Fruit fly (Drosophila melanogaster) whole organism, larva: ENCODE measurements around the gene Msh6.

Source experiments
- noc ChIP-seq: fragments of 200-800 bp; sonication (Bioruptor generic); optimal IDR thresholded peaks from 3 replicates; lab custom pipeline; 2019; ENCODE audit warnings: missing biosample characterization, mild to moderate bottlenecking, missing genetic modification characterization, moderate library complexity

The Msh6 gene

DNA sequence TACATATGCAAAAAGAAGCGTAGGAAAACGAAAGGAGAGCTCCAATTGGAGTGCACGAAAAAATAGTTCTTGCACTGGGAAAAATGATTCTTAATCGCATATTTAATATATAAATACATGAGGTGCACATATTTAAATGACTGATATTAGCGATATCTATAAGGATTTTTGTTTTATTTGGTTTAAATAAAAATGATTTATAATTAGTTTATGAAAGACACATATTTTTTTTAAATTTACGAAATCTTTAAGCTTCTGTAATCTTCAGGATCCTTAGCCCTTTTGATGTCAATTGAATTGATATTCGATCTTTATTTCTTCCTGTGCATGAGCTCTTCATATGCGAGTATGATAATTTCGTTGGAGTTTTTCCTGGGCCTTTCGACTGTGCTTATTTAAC lies 29.4 kb upstream of the Msh6 start:
- TF ChIP-seq noc (tag; lab: Kevin White, UChicago), result no peak

DNA sequence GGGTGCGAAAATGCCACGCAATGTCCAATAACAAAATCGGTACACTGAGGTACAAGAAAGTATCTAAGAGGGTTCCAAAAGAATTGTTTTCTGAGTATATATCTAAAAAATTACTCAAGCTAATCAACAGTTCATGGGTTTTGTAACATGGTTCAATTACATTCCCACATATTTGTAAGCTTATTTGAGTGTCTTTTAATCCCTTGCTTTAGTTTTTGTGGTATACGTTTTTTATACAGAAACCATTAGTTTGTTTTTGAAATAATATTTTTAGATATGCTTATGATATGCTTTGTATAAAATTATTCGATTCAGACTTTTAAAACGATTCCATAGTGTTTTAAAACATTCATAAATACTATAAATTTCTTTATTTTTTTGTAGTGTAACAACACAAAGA lies 22.5 kb upstream of the Msh6 start:
- no peak for TF ChIP-seq noc (tag; lab: Kevin White, UChicago)

DNA sequence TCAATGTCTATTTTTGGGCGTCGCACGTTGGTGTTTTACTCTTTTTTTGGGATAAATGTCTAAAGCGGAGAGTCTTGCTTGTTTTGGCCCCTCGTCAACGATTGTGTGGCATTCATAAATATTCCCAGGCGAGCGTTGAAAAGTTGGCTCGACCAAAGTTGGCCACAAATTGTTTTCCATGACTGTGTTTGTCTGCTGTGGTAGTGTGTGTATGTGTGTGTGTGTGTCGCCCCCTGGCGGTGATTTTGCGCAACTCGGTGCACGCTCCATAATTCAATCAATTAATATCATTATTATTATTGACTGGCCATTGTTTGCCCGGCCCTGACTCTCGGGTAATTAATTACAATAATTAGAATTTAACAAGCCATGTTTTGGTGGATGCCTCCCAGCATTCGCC lies 20.3 kb upstream of the Msh6 start:
- no peak for TF ChIP-seq noc (tag; lab: Kevin White, UChicago)

DNA sequence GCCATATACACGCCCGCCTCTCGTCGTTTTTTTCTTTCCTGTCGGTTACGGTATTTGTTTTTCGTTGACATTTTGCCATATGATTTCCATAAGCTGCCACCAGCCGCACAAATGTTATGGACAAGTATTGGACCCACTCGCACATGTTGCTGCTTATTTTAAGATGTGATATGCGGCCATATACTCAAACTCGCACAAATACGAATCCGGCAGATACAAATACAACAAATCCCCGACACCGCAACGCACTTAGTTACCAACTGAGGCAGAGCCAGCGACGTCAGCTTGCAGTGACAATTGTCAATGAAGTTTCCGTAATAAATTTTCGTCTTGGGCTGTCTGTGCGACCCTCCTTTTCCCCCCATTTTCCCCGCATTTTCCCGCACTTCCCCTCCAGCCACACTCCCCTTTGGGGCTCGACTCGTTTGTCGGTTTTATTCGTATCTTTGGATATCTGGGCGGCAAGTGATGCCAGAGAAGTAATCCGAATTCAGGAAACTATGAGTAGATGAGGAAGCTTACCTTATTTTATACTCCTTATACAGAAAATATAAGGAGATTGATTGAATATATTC lies 18.4 kb upstream of the Msh6 start:
- TF ChIP-seq noc (tag; lab: Kevin White, UChicago), result no peak

DNA sequence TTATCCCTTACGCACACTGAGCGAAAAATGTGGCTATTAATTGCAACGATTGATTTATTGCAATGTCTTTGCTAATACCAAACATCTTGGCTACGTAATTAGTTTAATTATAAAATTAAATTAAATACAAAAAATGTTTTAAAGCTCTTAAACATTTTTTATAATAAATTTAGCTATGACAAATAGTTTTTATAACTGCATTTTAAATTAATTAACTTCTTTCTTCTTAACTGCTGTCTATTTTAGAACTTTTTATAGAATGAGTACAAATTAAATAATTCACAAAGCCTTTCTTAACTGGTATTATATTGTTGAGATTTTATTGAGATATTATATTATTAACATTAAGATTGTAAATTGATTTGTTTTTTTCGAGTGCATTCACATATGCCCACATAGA lies 16.5 kb upstream of the Msh6 start:
- no peak for TF ChIP-seq noc (tag; lab: Kevin White, UChicago)

DNA sequence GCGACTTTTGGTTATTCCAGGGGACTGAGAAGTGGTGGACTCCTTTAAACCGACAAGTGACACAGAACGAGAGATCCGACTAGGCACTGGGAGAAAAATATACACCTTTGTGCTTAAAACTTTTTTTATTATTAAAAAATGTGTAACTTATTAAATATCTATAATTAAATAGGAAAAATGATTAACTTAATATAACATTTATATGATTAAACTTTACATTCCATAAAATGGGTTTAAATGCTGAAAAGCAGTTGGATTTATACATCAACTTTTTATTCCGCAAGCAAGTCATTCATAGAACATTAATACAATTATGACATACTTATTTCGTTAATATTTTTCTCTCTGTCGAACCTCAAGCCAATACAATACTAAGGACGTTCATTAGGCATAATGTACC lies 15.7 kb upstream of the Msh6 start:
- no peak for TF ChIP-seq noc (tag; lab: Kevin White, UChicago)

DNA sequence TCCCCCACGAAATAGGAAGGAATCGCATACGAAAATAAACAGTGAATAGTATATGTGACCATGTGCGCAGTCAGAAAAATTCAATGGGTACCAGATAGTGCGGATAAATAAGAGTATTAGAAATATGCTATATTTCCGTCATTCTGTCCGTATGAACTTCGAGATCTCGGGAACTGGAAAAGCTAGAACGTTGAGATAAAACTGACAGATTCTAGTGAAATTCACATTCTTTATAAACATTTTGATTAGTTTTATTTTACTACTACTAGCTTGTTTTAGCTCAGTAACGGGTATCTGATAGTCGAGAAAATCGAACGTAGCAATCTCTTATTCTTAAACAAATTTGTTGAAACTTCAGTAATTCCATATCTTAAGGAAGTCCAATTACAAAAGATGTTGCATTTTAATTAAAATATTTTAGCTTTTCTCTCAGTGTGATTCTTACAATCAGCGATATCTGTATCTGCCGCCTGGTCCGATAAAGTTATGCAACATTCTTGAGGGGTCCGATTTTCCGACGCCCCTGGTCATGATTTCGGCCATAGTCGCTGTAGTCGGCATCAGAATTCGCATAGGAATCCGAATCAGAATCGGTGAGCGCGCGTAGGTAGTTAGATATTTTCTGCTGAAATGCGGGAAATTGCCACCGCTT lies 14.2 kb upstream of the Msh6 start:
- TF ChIP-seq noc (tag; lab: Kevin White, UChicago), result no peak

DNA sequence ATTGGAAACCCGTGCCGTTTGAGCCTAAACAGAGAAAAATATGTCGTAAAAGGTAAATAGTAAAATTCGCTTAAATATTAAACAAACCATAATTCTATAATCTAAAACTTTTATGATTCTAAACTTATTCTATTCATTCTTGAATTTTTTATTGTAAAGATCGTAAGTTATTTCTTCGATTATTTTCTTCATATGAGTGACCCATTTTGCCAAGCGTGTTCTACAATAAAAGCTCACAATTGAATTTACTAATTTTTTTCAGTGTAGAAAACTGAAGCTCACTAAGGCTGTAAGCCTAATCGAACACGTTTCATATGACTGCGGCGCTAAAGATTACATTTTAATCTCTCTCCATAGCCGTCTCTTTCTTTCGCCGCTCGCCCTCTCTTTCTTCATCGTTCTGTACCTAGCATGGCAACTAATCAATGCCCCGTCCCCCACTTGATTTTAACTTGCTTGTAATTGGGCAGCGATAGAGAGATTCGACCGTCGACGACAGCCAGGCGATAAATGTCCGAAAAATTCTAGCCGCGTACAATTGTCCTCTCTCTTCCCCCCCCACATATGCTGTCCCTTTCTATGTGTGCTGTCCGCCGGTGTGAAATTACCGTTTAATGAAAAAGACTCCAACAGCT lies 13.5 kb upstream of the Msh6 start:
- no peak for TF ChIP-seq noc (tag; lab: Kevin White, UChicago)

DNA sequence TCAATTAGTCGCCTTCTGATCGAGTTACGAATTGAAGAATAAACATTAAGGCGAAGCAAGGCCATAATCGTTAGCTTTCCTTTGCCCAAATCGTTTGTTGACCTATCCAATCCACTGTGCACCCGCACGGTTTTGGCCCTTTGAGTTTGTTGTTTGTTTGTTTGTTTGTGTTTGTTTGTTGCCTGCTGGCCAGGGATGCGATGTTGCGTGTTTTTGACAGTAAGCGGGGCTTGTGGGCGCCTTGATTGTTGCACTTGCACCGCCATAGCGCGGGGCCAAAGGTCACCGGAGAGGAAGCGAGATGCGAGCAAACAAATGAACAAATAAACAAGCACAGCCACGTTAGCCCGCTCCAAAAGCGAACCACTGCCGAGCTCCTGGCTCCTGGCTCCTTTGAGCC lies 11.4 kb upstream of the Msh6 start:
- no peak for TF ChIP-seq noc (tag; lab: Kevin White, UChicago)

DNA sequence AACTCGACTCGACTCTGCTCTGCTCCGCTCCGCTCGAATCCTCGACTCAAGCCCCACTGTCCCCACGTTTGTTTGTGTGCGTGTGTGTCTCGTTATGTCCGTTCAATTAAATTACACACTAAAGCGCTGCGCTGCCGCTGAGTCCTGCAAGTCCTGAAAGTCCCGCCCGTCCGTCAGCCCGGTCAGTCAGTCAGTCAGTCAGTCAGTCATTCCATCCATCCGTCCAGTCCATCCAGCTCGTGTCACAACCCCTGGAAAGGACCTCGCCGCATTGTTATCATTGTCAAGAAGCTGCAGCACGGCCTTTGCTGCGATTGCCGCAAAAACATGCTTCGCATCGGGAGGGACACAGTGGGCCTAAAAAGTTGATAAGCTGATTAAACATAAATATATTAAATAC lies 10.6 kb upstream of the Msh6 start:
- no peak for TF ChIP-seq noc (tag; lab: Kevin White, UChicago)

DNA sequence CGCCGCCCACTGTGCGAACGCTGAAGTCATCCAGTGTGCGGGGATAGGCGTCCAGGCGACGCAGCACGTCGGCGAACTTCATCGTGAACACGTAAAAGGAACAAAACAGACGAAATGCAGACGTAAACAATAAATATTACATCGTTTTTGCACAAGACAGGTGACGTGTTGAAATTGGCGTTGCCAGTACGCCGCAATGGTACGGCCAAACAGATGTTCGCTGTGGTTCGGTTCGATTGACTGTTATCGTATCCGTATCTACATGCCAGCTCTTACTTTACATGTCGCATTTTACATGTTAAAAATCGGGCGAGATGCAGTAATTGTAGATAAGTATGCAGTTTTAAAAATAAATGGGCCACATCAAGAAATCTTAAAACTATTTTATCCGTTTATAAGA lies 5.1 kb upstream of the Msh6 start, which contains the start of gene CG7011:
TSS of gene CG7011 (minus strand) at position 215 of the 400 bp plus-strand sequence.
- no peak for TF ChIP-seq noc (tag; lab: Kevin White, UChicago)

DNA sequence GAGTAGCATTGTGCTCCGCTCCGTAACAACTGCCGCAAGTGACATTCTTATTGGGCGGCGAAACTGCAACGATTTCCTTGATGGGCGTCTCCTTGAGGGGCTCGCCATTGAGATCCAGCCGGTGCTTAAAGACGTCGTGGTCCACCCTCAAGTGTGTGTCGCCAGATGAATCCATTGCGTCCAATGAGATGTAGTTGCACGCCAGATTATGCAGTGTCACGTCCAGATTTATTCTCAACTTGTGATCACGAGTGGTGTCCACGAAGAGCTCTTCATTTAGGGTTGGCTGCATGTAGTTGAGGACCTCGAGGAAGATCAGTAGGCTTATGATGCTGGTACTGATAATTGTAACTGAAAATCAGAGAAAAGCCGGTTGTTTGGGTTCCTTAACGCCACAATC lies 4.6 kb upstream of the Msh6 start:
- TF ChIP-seq noc (tag; lab: Kevin White, UChicago), result no peak

DNA sequence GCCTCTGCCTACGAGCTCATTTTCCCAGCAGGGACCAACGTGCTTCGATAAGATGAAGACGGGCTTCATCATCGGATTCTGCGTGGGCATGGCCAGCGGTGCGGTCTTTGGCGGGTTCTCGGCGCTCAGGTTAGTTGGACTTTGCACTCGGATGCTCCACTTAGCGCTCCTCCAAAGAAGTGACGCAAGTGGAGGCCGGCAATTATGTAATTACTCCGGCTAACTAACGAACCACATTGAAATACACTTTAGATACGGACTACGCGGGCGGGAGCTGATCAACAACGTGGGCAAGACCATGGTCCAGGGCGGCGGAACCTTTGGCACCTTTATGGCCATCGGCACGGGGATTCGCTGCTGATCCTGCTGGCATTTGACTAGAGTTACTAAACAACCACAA lies 3.6 kb upstream of the Msh6 start:
- no peak for TF ChIP-seq noc (tag; lab: Kevin White, UChicago)

DNA sequence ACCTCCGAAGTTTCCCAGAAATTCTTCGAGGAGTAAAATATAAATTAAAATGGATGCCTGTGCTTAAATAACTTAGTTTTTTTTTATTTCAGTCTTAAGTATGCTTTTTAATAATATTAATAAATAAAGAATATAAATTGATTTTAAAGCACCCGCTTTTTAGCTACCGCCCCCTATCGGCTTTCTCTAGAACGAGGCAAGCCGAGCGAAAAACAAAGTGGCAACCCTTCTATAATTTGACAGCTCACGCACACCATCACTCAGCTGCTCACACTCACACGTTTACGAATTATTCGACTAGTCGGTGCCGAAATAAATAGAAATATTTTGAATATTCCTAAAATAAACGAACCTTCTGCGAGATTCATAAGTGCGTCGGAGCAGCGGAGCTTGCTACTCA lies 3.2 kb upstream of the Msh6 start, which contains the start of gene CG6878:
TSS of gene CG6878 (plus strand) at position 269 of the 400 bp plus-strand sequence.
- TF ChIP-seq noc (tag; lab: Kevin White, UChicago), result no peak

DNA sequence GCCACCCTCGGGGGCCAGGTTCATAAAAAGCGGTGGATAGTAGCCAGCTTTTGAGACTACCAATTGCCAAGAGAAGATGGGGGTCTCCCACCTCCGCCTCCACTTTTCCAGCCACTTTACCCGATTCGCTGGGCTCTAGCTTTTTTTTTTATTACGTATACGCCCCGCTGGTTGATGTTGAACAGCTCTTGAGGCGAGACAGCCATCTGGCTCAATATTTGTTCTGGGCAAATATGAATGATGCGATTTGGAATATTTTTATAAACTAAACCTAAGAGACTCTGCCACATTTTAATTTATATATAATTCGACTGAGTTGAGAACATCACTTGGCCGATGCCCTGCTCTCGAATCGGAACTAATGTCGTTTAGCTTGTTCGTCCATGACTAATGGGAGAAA lies 8.3 kb downstream of the Msh6 start:
- no peak for TF ChIP-seq noc (tag; lab: Kevin White, UChicago)

DNA sequence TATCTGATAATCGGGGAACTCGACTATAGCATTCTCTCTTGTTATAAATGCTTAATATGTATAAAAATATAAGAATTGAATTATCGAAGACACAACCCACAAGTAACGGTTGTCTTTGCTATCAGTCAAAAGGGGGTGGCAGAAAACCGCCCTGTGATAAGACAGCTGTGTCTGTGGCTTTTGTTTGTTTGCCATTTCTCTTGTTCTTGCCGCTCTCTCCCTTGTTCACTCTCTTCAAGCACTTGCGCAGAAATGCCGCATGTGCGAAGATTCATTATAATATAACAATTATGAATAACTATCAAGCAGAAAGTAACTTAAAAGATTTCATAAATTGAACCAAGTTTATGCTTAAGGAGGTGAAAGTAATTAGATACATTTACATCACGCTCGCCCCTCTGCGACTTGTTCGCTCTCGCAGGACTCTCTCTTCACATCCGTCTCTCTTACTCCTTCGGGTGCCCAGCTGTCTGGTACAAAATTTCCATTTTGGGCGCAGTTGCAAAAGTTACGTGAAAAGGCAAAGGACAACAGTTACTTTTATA lies 11.6 kb downstream of the Msh6 start, which contains the start of gene FucTA:
TSS of gene FucTA (plus strand) at position 495 of the 545 bp plus-strand sequence.
- TF ChIP-seq noc (tag; lab: Kevin White, UChicago), result no peak
